Fruit fly (Drosophila melanogaster) whole organism, prepupa: ENCODE measurements around the gene TP53INP.
A peak's percentile ranks its signal among the peaks of the same experiment; 100 is the strongest.

Experiments
- CG10631 ChIP-seq: fragments of 200-800 bp; sonication (Bioruptor generic); optimal IDR thresholded peaks from 2 replicates; lab custom pipeline; 2016; ENCODE audit warnings: missing biosample characterization, missing genetic modification characterization
- CG10669 ChIP-seq: fragments of 200-800 bp; sonication (Bioruptor generic); optimal IDR thresholded peaks from 3 replicates; lab custom pipeline; 2018; ENCODE audit warnings: missing biosample characterization, mild to moderate bottlenecking, missing genetic modification characterization, moderate library complexity
- CG11294 ChIP-seq: fragments of 200-800 bp; sonication (Bioruptor generic); IDR thresholded peaks from 2 replicates; pipeline ENCODE4 v1.3.6; 2022; ENCODE audit warnings: missing biosample characterization, missing genetic modification characterization
- CG11762 ChIP-seq: fragments of 200-800 bp; sonication (Bioruptor generic); optimal IDR thresholded peaks from 3 replicates; lab custom pipeline; 2016; ENCODE audit warnings: missing biosample characterization, missing genetic modification characterization; ENCODE audit not compliant: insufficient read depth
- CG11902 ChIP-seq: fragments of 200-800 bp; sonication (Bioruptor generic); optimal IDR thresholded peaks from 3 replicates; lab custom pipeline; 2016; ENCODE audit warnings: missing biosample characterization, missing genetic modification characterization
- CG1621 ChIP-seq: fragments of 200-800 bp; sonication (Bioruptor generic); optimal IDR thresholded peaks from 3 replicates; lab custom pipeline; 2018; ENCODE audit warnings: missing biosample characterization, mild to moderate bottlenecking, missing genetic modification characterization
- CG16779 ChIP-seq: fragments of 200-800 bp; sonication (Bioruptor generic); optimal IDR thresholded peaks from 3 replicates; lab custom pipeline; 2017; ENCODE audit warnings: missing biosample characterization, mild to moderate bottlenecking, missing genetic modification characterization
- CG31627 ChIP-seq: fragments of 200-800 bp; sonication (Bioruptor generic); optimal IDR thresholded peaks from 3 replicates; lab custom pipeline; 2016; ENCODE audit warnings: missing biosample characterization, missing genetic modification characterization
- CG32006 ChIP-seq: fragments of 200-800 bp; sonication (Bioruptor generic); optimal IDR thresholded peaks from 3 replicates; lab custom pipeline; 2017; ENCODE audit warnings: missing biosample characterization, mild to moderate bottlenecking, missing genetic modification characterization
- CG34406 ChIP-seq: fragments of 200-800 bp; sonication (Bioruptor generic); optimal IDR thresholded peaks from 3 replicates; lab custom pipeline; 2016; ENCODE audit warnings: missing biosample characterization, missing genetic modification characterization
- CG3919 ChIP-seq: fragments of 200-800 bp; sonication (Bioruptor generic); optimal IDR thresholded peaks from 3 replicates; lab custom pipeline; 2016; ENCODE audit warnings: missing biosample characterization, missing genetic modification characterization
- CG6163 ChIP-seq: fragments of 200-800 bp; sonication (Bioruptor generic); IDR thresholded peaks from 3 replicates; pipeline ENCODE4 v1.3.6; 2022; ENCODE audit warnings: missing biosample characterization, missing genetic modification characterization
- CG6808 ChIP-seq: fragments of 200-800 bp; sonication (Bioruptor generic); optimal IDR thresholded peaks from 3 replicates; lab custom pipeline; 2017; ENCODE audit warnings: missing biosample characterization, missing genetic modification characterization, mild to moderate bottlenecking, moderate library complexity, missing genetic modification reagents
- CG6854 ChIP-seq: fragments of 200-800 bp; sonication (Bioruptor generic); optimal IDR thresholded peaks from 2 replicates; lab custom pipeline; 2017; ENCODE audit warnings: missing biosample characterization, mild to moderate bottlenecking, missing genetic modification characterization
- CG7368 ChIP-seq: fragments of 200-800 bp; sonication (Bioruptor generic); optimal IDR thresholded peaks from 3 replicates; lab custom pipeline; 2016; ENCODE audit warnings: missing biosample characterization, missing genetic modification characterization
- CG8119 ChIP-seq: fragments of 200-800 bp; sonication (Bioruptor generic); IDR thresholded peaks from 3 replicates; pipeline ENCODE4 v1.3.6; 2022; ENCODE audit warnings: missing biosample characterization, missing genetic modification characterization
- CG8319 ChIP-seq: fragments of 200-800 bp; sonication (Bioruptor generic); optimal IDR thresholded peaks from 3 replicates; lab custom pipeline; 2016; ENCODE audit warnings: missing biosample characterization, missing genetic modification characterization
- CG8632 ChIP-seq: fragments of 200-800 bp; sonication (Bioruptor generic); optimal IDR thresholded peaks from 3 replicates; lab custom pipeline; 2016; ENCODE audit warnings: missing biosample characterization, missing genetic modification characterization
- CG9139 ChIP-seq: fragments of 200-800 bp; sonication (Bioruptor generic); optimal IDR thresholded peaks from 3 replicates; lab custom pipeline; 2017; ENCODE audit warnings: missing biosample characterization, mild to moderate bottlenecking, missing genetic modification characterization
- Eip75B ChIP-seq: fragments of 200-800 bp; sonication (Bioruptor generic); optimal IDR thresholded peaks from 3 replicates; lab custom pipeline; 2016; ENCODE audit warnings: missing biosample characterization, missing genetic modification characterization
- Eip78C ChIP-seq: fragments of 200-800 bp; sonication (Bioruptor generic); peaks from one replicate; lab custom pipeline; 2016; ENCODE audit warnings: missing biosample characterization, missing genetic modification characterization
- Eip93F ChIP-seq: fragments of 200-800 bp; sonication (Bioruptor generic); optimal IDR thresholded peaks from 2 replicates; lab custom pipeline; 2016; ENCODE audit warnings: missing biosample characterization, mild to moderate bottlenecking, missing genetic modification characterization
- Hr38 ChIP-seq: sonication (Bioruptor generic); optimal IDR thresholded peaks from 2 replicates; lab custom pipeline; 2016; ENCODE audit warnings: missing biosample characterization, missing genetic modification characterization
- Hr39 ChIP-seq: fragments of 200-800 bp; sonication (Bioruptor generic); optimal IDR thresholded peaks from 2 replicates; lab custom pipeline; 2016; ENCODE audit warnings: missing biosample characterization, missing genetic modification characterization
- Met ChIP-seq: fragments of 200-800 bp; sonication (Bioruptor generic); optimal IDR thresholded peaks from 3 replicates; lab custom pipeline; 2016; ENCODE audit warnings: missing biosample characterization, missing genetic modification characterization
- Smox ChIP-seq: fragments of 200-800 bp; sonication (Bioruptor generic); optimal IDR thresholded peaks from 3 replicates; lab custom pipeline; 2016; ENCODE audit warnings: missing biosample characterization, missing genetic modification characterization
- Sox14 ChIP-seq: fragments of 200-800 bp; sonication (Bioruptor generic); optimal IDR thresholded peaks from 3 replicates; lab custom pipeline; 2016; ENCODE audit warnings: missing biosample characterization, missing genetic modification characterization
- acj6 ChIP-seq: fragments of 200-800 bp; sonication (Bioruptor generic); optimal IDR thresholded peaks from 3 replicates; lab custom pipeline; 2016; ENCODE audit warnings: missing biosample characterization, missing genetic modification characterization
- cyc ChIP-seq: fragments of 200-800 bp; sonication (Bioruptor generic); optimal IDR thresholded peaks from 3 replicates; lab custom pipeline; 2016; ENCODE audit warnings: missing biosample characterization, missing genetic modification characterization
- dsx ChIP-seq: fragments of 200-800 bp; optimal IDR thresholded peaks from 3 replicates; lab custom pipeline; 2019; ENCODE audit warnings: missing biosample characterization, mild to moderate bottlenecking, missing genetic modification characterization, moderate library complexity; ENCODE audit not compliant: poor library complexity, severe bottlenecking
- eg ChIP-seq: fragments of 200-800 bp; sonication (Bioruptor generic); IDR thresholded peaks from 3 replicates; pipeline ENCODE4 v1.3.6; 2022; ENCODE audit warnings: missing biosample characterization, missing genetic modification characterization
- esn ChIP-seq: fragments of 200-800 bp; sonication (Bioruptor generic); optimal IDR thresholded peaks from 2 replicates; lab custom pipeline; 2016; ENCODE audit warnings: missing biosample characterization, mild to moderate bottlenecking, missing genetic modification characterization, moderate library complexity
- fd85E ChIP-seq: fragments of 200-800 bp; sonication (Bioruptor generic); optimal IDR thresholded peaks from 3 replicates; lab custom pipeline; 2016; ENCODE audit warnings: missing biosample characterization, missing genetic modification characterization
- fkh ChIP-seq: fragments of 200-800 bp; sonication (Bioruptor generic); optimal IDR thresholded peaks from 3 replicates; lab custom pipeline; 2017; ENCODE audit warnings: missing biosample characterization, mild to moderate bottlenecking, missing genetic modification characterization, moderate library complexity
- net ChIP-seq: fragments of 200-800 bp; sonication (Bioruptor generic); optimal IDR thresholded peaks from 3 replicates; lab custom pipeline; 2016; ENCODE audit warnings: missing biosample characterization, missing genetic modification characterization
- pdm3 ChIP-seq: fragments of 200-800 bp; sonication (Bioruptor generic); optimal IDR thresholded peaks from 3 replicates; lab custom pipeline; 2016; ENCODE audit warnings: missing biosample characterization, missing genetic modification characterization
- spab ChIP-seq: fragments of 200-800 bp; sonication (Bioruptor generic); optimal IDR thresholded peaks from 2 replicates; lab custom pipeline; 2017; ENCODE audit warnings: missing biosample characterization, mild to moderate bottlenecking, missing genetic modification characterization, missing genetic modification reagents
- ss ChIP-seq, 2 experiments: fragments of 200-800 bp; sonication (Bioruptor generic); optimal IDR thresholded peaks; 2 replicates in 1 of 2; 3 replicates in 1 of 2; lab custom pipeline; 2017 to 2018; ENCODE audit warnings: mild to moderate bottlenecking in 2 of 2, missing biosample characterization in 2 of 2, missing genetic modification characterization in 2 of 2, moderate library complexity in 1 of 2
- vri ChIP-seq: fragments of 200-800 bp; sonication (Bioruptor generic); optimal IDR thresholded peaks from 3 replicates; lab custom pipeline; 2016; ENCODE audit warnings: missing biosample characterization, mild to moderate bottlenecking, missing genetic modification characterization

Gene TP53INP

dm6 chr3L:4406653-4407257 lies at the start of gene TP53INP (continued):
- TF ChIP-seq fd85E (GFP tag; lab: Kevin White, UChicago) (peak; percentile 63), CG3919 (GFP tag; lab: Kevin White, UChicago) (peak; percentile 90), Smox (peak; percentile 82), Eip75B (GFP tag; lab: Kevin White, UChicago) (peak; percentile 93), vri (peak; percentile 63), CG34406 (GFP tag; lab: Kevin White, UChicago) (peak; percentile 91), CG8319 (GFP tag; lab: Kevin White, UChicago) (peak; percentile 72), CG10631 (GFP tag; lab: Kevin White, UChicago) (peak; percentile 87), ss (GFP tag; optimal IDR thresholded peaks at IDR 0.05; lab: Kevin White, UChicago) (peak; percentile 66 to 94)
- TF ChIP-seq, all 60 proteins: peak for 59

- TF ChIP-seq CG9139 (GFP tag; lab: Kevin White, UChicago) (no peak), CG16779 (tag; lab: Kevin White, UChicago) (no peak), cyc (no peak), vri (no peak), eg (GFP tag; lab: Robert Waterston, UW) (no peak), CG31627 (GFP tag; lab: Kevin White, UChicago) (no peak), Met (GFP tag; lab: Kevin White, UChicago) (no peak)
These were observed 49.8 kb upstream of the TP53INP start for dm6 chr3L:4356986-4357385.

DNA sequence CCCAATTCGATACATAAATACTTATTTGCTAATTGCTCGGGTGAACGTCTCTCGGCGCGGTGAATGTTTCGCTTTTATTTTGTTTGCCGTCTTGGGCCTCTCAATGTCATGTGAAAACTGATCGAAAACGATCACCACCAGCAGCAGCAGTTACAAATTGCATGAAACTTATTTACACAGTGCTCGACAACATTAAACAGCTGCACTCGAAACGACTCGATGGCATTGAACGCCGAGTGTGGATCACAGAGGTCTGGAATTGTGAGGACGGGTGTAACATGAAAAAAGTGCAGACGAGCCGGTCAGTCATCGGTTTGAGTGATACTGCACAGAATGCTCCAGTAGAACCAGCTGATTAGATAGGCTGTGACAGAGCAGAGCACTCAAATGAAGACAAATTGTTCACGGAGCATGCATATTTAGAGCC lies 49.0 kb upstream of the TP53INP start:
- TF ChIP-seq CG11762 (GFP tag; lab: Kevin White, UChicago), result no peak
- no peak for TF ChIP-seq CG16779 (tag; lab: Kevin White, UChicago)
- no peak for TF ChIP-seq acj6 (GFP tag; lab: Kevin White, UChicago)
- no peak for TF ChIP-seq spab
- TF ChIP-seq dsx (GFP tag; lab: Kevin White, UChicago), result no peak
- TF ChIP-seq vri, result peak; percentile 37
- no peak for TF ChIP-seq esn (GFP tag; lab: Kevin White, UChicago)
- TF ChIP-seq Eip78C, result peak; percentile 50
- no peak for TF ChIP-seq CG10631 (GFP tag; lab: Kevin White, UChicago)
- no peak for TF ChIP-seq CG11294 (GFP tag; lab: Robert Waterston, UW)
- TF ChIP-seq Sox14, result no peak
- peak; percentile 51 for TF ChIP-seq fkh
- TF ChIP-seq CG6854 (GFP tag; lab: Kevin White, UChicago), result no peak
- no peak for TF ChIP-seq Hr39 (GFP tag; lab: Kevin White, UChicago)
- no peak for TF ChIP-seq CG10669

- TF ChIP-seq Eip75B (GFP tag; lab: Kevin White, UChicago) (no peak), Met (GFP tag; lab: Kevin White, UChicago) (no peak), CG8632 (GFP tag; lab: Kevin White, UChicago) (no peak), Hr38 (GFP tag; lab: Kevin White, UChicago) (no peak), Eip93F (GFP tag; lab: Kevin White, UChicago) (no peak), CG8119 (GFP tag; lab: Robert Waterston, UW) (no peak), Smox (no peak)
These were observed 46.9 kb upstream of the TP53INP start for dm6 chr3L:4359688-4360375.

DNA sequence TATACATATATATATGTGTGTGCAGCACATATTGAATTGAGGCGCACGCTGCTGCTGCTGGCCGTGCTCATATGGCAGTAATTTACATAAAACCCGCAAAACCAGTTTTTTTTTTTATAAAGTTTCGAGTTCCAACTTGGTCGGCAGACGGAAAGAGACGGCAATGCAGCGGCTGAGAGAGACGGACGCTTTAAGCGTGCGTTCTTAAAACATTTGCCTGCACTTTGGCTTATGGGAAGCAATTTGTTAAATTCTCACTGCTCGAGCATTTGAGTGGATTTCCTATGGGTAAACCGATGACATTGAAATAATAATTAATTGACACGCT lies 46.4 kb upstream of the TP53INP start:
- no peak for TF ChIP-seq net (GFP tag; lab: Kevin White, UChicago)
- no peak for TF ChIP-seq CG6808 (GFP tag; lab: Kevin White, UChicago)
- no peak for TF ChIP-seq pdm3 (GFP tag; lab: Kevin White, UChicago)
- TF ChIP-seq fkh, result peak; percentile 20
- no peak for TF ChIP-seq CG11902 (GFP tag; lab: Kevin White, UChicago)
- peak; percentile 12 for TF ChIP-seq CG6854 (GFP tag; lab: Kevin White, UChicago)
- TF ChIP-seq dsx (GFP tag; lab: Kevin White, UChicago), result no peak
- TF ChIP-seq CG8632 (GFP tag; lab: Kevin White, UChicago), result no peak
- TF ChIP-seq CG6163 (GFP tag; lab: Robert Waterston, UW), result 0 out of 3 replicates have a peak, but pooled peaks have one; percentile 16
- peak; percentile 52 for TF ChIP-seq Eip78C
- peak in 1 of 2 experiments; percentile 15 for TF ChIP-seq ss (GFP tag; optimal IDR thresholded peaks at IDR 0.05; lab: Kevin White, UChicago)
- TF ChIP-seq CG1621 (tag; lab: Kevin White, UChicago), result no peak
- no peak for TF ChIP-seq CG7368 (GFP tag; lab: Kevin White, UChicago)
- TF ChIP-seq vri, result no peak
- no peak for TF ChIP-seq spab
- TF ChIP-seq CG32006 (GFP tag; lab: Kevin White, UChicago), result no peak
